6 fruit fly cellular contexts compared by ENCODE assay signal in genomic region chr3R:9056409-9057031, dm6.
TF ChIP-seq lines count a peak whose summit lies in the region.

No protein-coding gene starts in this region.

- TF ChIP-seq CTCF in whole organism, embryonic (GFP tag; optimal IDR thresholded peaks at IDR 0.05; lab: Kevin White, UChicago) = no peak

TF ChIP-seq in whole organism, 6 proteins besides CTCF, POLR2A, EP300 and RAD21:
- no peak for TF ChIP-seq EcR (GFP tag; optimal IDR thresholded peaks at IDR 0.05; lab: Kevin White, UChicago)
- TF ChIP-seq Dll (optimal IDR thresholded peaks at IDR 0.05; lab: Kevin White, UChicago) = peak; percentile 75

TF ChIP-seq in whole organism, adult, 20 proteins besides CTCF, POLR2A, EP300 and RAD21 (continues in another document):
- TF ChIP-seq CG12768 (GFP tag; optimal IDR thresholded peaks at IDR 0.05; lab: Kevin White, UChicago) (no peak), CG14711 (tag; optimal IDR thresholded peaks at IDR 0.05; lab: Kevin White, UChicago) (no peak), CG1620 (GFP tag; optimal IDR thresholded peaks at IDR 0.05; lab: Kevin White, UChicago) (no peak), cic (GFP tag; optimal IDR thresholded peaks at IDR 0.05; lab: Kevin White, UChicago) (no peak), Crg-1 (GFP tag; optimal IDR thresholded peaks at IDR 0.05; lab: Kevin White, UChicago) (no peak), cnc (optimal IDR thresholded peaks at IDR 0.05; lab: Kevin White, UChicago) (no peak), CG5204 (GFP tag; optimal IDR thresholded peaks at IDR 0.05; lab: Kevin White, UChicago) (no peak), toe (GFP tag; optimal IDR thresholded peaks at IDR 0.05; lab: Kevin White, UChicago) (no peak), CG33017 (tag; optimal IDR thresholded peaks at IDR 0.05; lab: Kevin White, UChicago) (peak; percentile 31), pad (GFP tag; optimal IDR thresholded peaks at IDR 0.05; lab: Kevin White, UChicago) (peak; percentile 90), Hr96 (GFP tag; optimal IDR thresholded peaks at IDR 0.05; lab: Kevin White, UChicago) (peak; percentile 50), CG7101 (tag; optimal IDR thresholded peaks at IDR 0.05; lab: Kevin White, UChicago) (no peak), bab1 (GFP tag; optimal IDR thresholded peaks at IDR 0.05; lab: Kevin White, UChicago) (no peak), Clk (GFP tag; optimal IDR thresholded peaks at IDR 0.05; lab: Kevin White, UChicago) (no peak), kay (GFP tag; lab: Kevin White, UChicago; ENCODE audit: borderline replicate concordance) (peak; percentile 83), Mnt (GFP tag; optimal IDR thresholded peaks at IDR 0.05; lab: Kevin White, UChicago) (peak; percentile 37), CG11617 (GFP tag; optimal IDR thresholded peaks at IDR 0.05; lab: Kevin White, UChicago) (no peak), tj (GFP tag; optimal IDR thresholded peaks at IDR 0.05; lab: Kevin White, UChicago) (no peak), CG7045 (GFP tag; optimal IDR thresholded peaks at IDR 0.05; lab: Kevin White, UChicago) (no peak)

TF ChIP-seq in whole organism, embryonic, 481 proteins besides CTCF, POLR2A, EP300 and RAD21 (continues in another document):
- TF ChIP-seq CG8924 (tag; optimal IDR thresholded peaks at IDR 0.05; lab: Kevin White, UChicago) (no peak), CG1792 (GFP tag; optimal IDR thresholded peaks at IDR 0.05; lab: Kevin White, UChicago) (peak; percentile 7), cg (GFP tag; optimal IDR thresholded peaks at IDR 0.05; lab: Kevin White, UChicago) (peak; percentile 21), Trl (optimal IDR thresholded peaks at IDR 0.05; lab: Kevin White, UChicago) (peak in 1 of 2 experiments; percentile 46), Trl (GFP tag; optimal IDR thresholded peaks at IDR 0.05; lab: Kevin White, UChicago) (no peak), nom (GFP tag; optimal IDR thresholded peaks at IDR 0.05; lab: Kevin White, UChicago) (peak; percentile 88), CG15479 (GFP tag; optimal IDR thresholded peaks at IDR 0.05; lab: Kevin White, UChicago) (peak; percentile 7), ken (GFP tag; IDR thresholded peaks at IDR 0.05; lab: Robert Waterston, UW) (no peak), CG9437 (GFP tag; optimal IDR thresholded peaks at IDR 0.05; lab: Kevin White, UChicago) (no peak), dmrt99B (tag; optimal IDR thresholded peaks at IDR 0.05; lab: Kevin White, UChicago) (no peak), CG2129 (GFP tag; IDR thresholded peaks at IDR 0.05; lab: Robert Waterston, UW; ENCODE audit: partially characterized antibody) (no peak), Hr39 (optimal IDR thresholded peaks at IDR 0.05; lab: Kevin White, UChicago) (no peak), ewg (GFP tag; optimal IDR thresholded peaks at IDR 0.05; lab: Kevin White, UChicago) (peak; percentile 92), en (GFP tag; optimal IDR thresholded peaks at IDR 0.05; lab: Kevin White, UChicago) (no peak), CG17361 (GFP tag; IDR thresholded peaks at IDR 0.05; lab: Robert Waterston, UW) (no peak), pros (GFP tag; optimal IDR thresholded peaks at IDR 0.05; lab: Kevin White, UChicago) (peak; percentile 77), scrt (GFP tag; optimal IDR thresholded peaks at IDR 0.05; lab: Kevin White, UChicago) (peak; percentile 19), NC2α (GFP tag; optimal IDR thresholded peaks at IDR 0.05; lab: Kevin White, UChicago) (no peak), CG1832 (GFP tag; optimal IDR thresholded peaks at IDR 0.05; lab: Kevin White, UChicago) (peak; percentile 74)

TF ChIP-seq in whole organism, prepupa, 60 proteins besides CTCF, POLR2A, EP300 and RAD21 (continues in another document):
- TF ChIP-seq net (GFP tag; optimal IDR thresholded peaks at IDR 0.05; lab: Kevin White, UChicago) = peak; percentile 13
- peak; percentile 59 for TF ChIP-seq CG3032 (tag; optimal IDR thresholded peaks at IDR 0.05; lab: Kevin White, UChicago)
- TF ChIP-seq Eip78C (GFP tag; lab: Kevin White, UChicago) = peak; percentile 78
- peak; percentile 21 for TF ChIP-seq Sox102F (GFP tag; optimal IDR thresholded peaks at IDR 0.05; lab: Kevin White, UChicago)
- TF ChIP-seq Blimp-1 (GFP tag; optimal IDR thresholded peaks at IDR 0.05; lab: Kevin White, UChicago) = peak; percentile 34
- peak; percentile 92 for TF ChIP-seq svp (GFP tag; lab: Kevin White, UChicago)
- TF ChIP-seq Ets21C (GFP tag; optimal IDR thresholded peaks at IDR 0.05; lab: Kevin White, UChicago) = no peak
- TF ChIP-seq fd59A (GFP tag; optimal IDR thresholded peaks at IDR 0.05; lab: Kevin White, UChicago) = peak; percentile 30
- TF ChIP-seq Sox14 (GFP tag; optimal IDR thresholded peaks at IDR 0.05; lab: Kevin White, UChicago) = peak; percentile 68
- no peak for TF ChIP-seq esn (GFP tag; optimal IDR thresholded peaks at IDR 0.05; lab: Kevin White, UChicago)
- TF ChIP-seq CG32006 (GFP tag; optimal IDR thresholded peaks at IDR 0.05; lab: Kevin White, UChicago) = no peak
- TF ChIP-seq spab (GFP tag; optimal IDR thresholded peaks at IDR 0.05; lab: Kevin White, UChicago) = peak; percentile 37
- no peak for TF ChIP-seq acj6 (GFP tag; optimal IDR thresholded peaks at IDR 0.05; lab: Kevin White, UChicago)
- peak; percentile 66 for TF ChIP-seq Lpt (GFP tag; optimal IDR thresholded peaks at IDR 0.05; lab: Kevin White, UChicago)
- peak; percentile 35 for TF ChIP-seq CG3919 (GFP tag; optimal IDR thresholded peaks at IDR 0.05; lab: Kevin White, UChicago)
- TF ChIP-seq Ets96B (tag; optimal IDR thresholded peaks at IDR 0.05; lab: Kevin White, UChicago) = peak; percentile 60
- TF ChIP-seq CG1621 (tag; optimal IDR thresholded peaks at IDR 0.05; lab: Kevin White, UChicago) = peak; percentile 74
- TF ChIP-seq CG6792 (GFP tag; optimal IDR thresholded peaks at IDR 0.05; lab: Kevin White, UChicago) = peak; percentile 9
- peak; percentile 19 for TF ChIP-seq Eip93F (GFP tag; optimal IDR thresholded peaks at IDR 0.05; lab: Kevin White, UChicago)

TF ChIP-seq in whole organism, pupa, 21 proteins besides CTCF, POLR2A, EP300 and RAD21:
- TF ChIP-seq CG10348 (GFP tag; IDR thresholded peaks at IDR 0.05; lab: Robert Waterston, UW) (no peak), CG14655 (GFP tag; optimal IDR thresholded peaks at IDR 0.05; lab: Kevin White, UChicago) (peak; percentile 39), fd96Ca (GFP tag; IDR thresholded peaks at IDR 0.05; lab: Robert Waterston, UW) (no peak), CG8159 (tag; optimal IDR thresholded peaks at IDR 0.05; lab: Kevin White, UChicago) (peak; percentile 49), gl (tag; optimal IDR thresholded peaks at IDR 0.05; lab: Kevin White, UChicago) (peak; percentile 91), Pif1B (GFP tag; optimal IDR thresholded peaks at IDR 0.05; lab: Kevin White, UChicago) (peak; percentile 27), CG4496 (GFP tag; IDR thresholded peaks at IDR 0.05; lab: Robert Waterston, UW) (no peak), Pif1A (GFP tag; optimal IDR thresholded peaks at IDR 0.05; lab: Kevin White, UChicago) (peak; percentile 26), EcR (GFP tag; optimal IDR thresholded peaks at IDR 0.05; lab: Kevin White, UChicago) (peak; percentile 63), CG13204 (GFP tag; optimal IDR thresholded peaks at IDR 0.05; lab: Kevin White, UChicago) (peak; percentile 85), CG17806 (tag; optimal IDR thresholded peaks at IDR 0.05; lab: Kevin White, UChicago) (peak; percentile 41), CG8301 (tag; optimal IDR thresholded peaks at IDR 0.05; lab: Kevin White, UChicago) (peak; percentile 34), CG15710 (tag; optimal IDR thresholded peaks at IDR 0.05; lab: Kevin White, UChicago) (peak; percentile 62), CG34367 (tag; optimal IDR thresholded peaks at IDR 0.05; lab: Kevin White, UChicago) (peak; percentile 62)

TF ChIP-seq in whole organism, wandering third instar larva, 38 proteins besides CTCF, POLR2A, EP300 and RAD21:
- TF ChIP-seq dmrt93B (GFP tag; optimal IDR thresholded peaks at IDR 0.05; lab: Kevin White, UChicago) (no peak), psq (GFP tag; optimal IDR thresholded peaks at IDR 0.05; lab: Kevin White, UChicago) (no peak), jim (GFP tag; optimal IDR thresholded peaks at IDR 0.05; lab: Kevin White, UChicago) (peak; percentile 60), foxo (GFP tag; optimal IDR thresholded peaks at IDR 0.05; lab: Kevin White, UChicago) (no peak), Hr83 (GFP tag; optimal IDR thresholded peaks at IDR 0.05; lab: Kevin White, UChicago; ENCODE audit: poor library complexity, severe bottlenecking) (peak; percentile 51), h (GFP tag; optimal IDR thresholded peaks at IDR 0.05; lab: Kevin White, UChicago) (peak; percentile 29), CG9705 (GFP tag; optimal IDR thresholded peaks at IDR 0.05; lab: Kevin White, UChicago) (no peak), Hnf4 (GFP tag; optimal IDR thresholded peaks at IDR 0.05; lab: Kevin White, UChicago) (no peak), fru (GFP tag; optimal IDR thresholded peaks at IDR 0.05; lab: Kevin White, UChicago) (no peak), Myc (optimal IDR thresholded peaks at IDR 0.05; lab: Kevin White, UChicago) (no peak), sage (GFP tag; optimal IDR thresholded peaks at IDR 0.05; lab: Kevin White, UChicago) (no peak), Dif (GFP tag; optimal IDR thresholded peaks at IDR 0.05; lab: Kevin White, UChicago; ENCODE audit: partially characterized antibody) (peak; percentile 81), Dfd (GFP tag; optimal IDR thresholded peaks at IDR 0.05; lab: Kevin White, UChicago) (no peak), Vsx2 (GFP tag; optimal IDR thresholded peaks at IDR 0.05; lab: Kevin White, UChicago; ENCODE audit: partially characterized antibody) (peak; percentile 69), CG32264 (GFP tag; optimal IDR thresholded peaks at IDR 0.05; lab: Kevin White, UChicago) (no peak), Rel (GFP tag; optimal IDR thresholded peaks at IDR 0.05; lab: Kevin White, UChicago) (no peak), Rel (tag; optimal IDR thresholded peaks at IDR 0.05; lab: Kevin White, UChicago) (no peak), ey (GFP tag; optimal IDR thresholded peaks at IDR 0.05; lab: Kevin White, UChicago) (no peak), dl (GFP tag; optimal IDR thresholded peaks at IDR 0.05; lab: Kevin White, UChicago; ENCODE audit: insufficient read depth in 1 of 2, partially characterized antibody in 2 of 2) (peak; percentile 52 to 53), brk (GFP tag; optimal IDR thresholded peaks at IDR 0.05; lab: Kevin White, UChicago) (no peak)
